Fruit fly (Drosophila melanogaster) whole organism, embryonic: ENCODE results near the gene plx.

Experiments
- ATbp ChIP-seq: fragments of 200-800 bp; sonication (Bioruptor generic); optimal IDR thresholded peaks from 2 replicates; lab custom pipeline; 2017; ENCODE audit warnings: missing biosample characterization, mild to moderate bottlenecking, missing genetic modification characterization, missing genetic modification reagents
- Asciz ChIP-seq: fragments of 200-800 bp; sonication (Bioruptor generic); optimal IDR thresholded peaks from 2 replicates; lab custom pipeline; 2017; ENCODE audit warnings: missing biosample characterization, mild to moderate bottlenecking, missing genetic modification characterization, missing genetic modification reagents
- Awh ChIP-seq: fragments of 200-800 bp; sonication (Bioruptor generic); IDR thresholded peaks from 2 replicates; pipeline ENCODE4, ENCODE4 v1.3.6; 2022; ENCODE audit warnings: missing biosample characterization, missing genetic modification characterization
- Blimp-1 ChIP-seq: fragments of 200-800 bp; sonication (Bioruptor generic); optimal IDR thresholded peaks from 3 replicates; lab custom pipeline; 2018; ENCODE audit warnings: missing biosample characterization, missing genetic modification characterization, mild to moderate bottlenecking, moderate library complexity, missing genetic modification reagents
- CG10979 ChIP-seq: fragments of 200-800 bp; sonication (Bioruptor generic); optimal IDR thresholded peaks from 2 replicates; lab custom pipeline; 2018; ENCODE audit warnings: missing biosample characterization, mild to moderate bottlenecking, missing genetic modification characterization, moderate library complexity
- CG11504 ChIP-seq: fragments of 200-800 bp; sonication (Bioruptor generic); optimal IDR thresholded peaks from 3 replicates; lab custom pipeline; 2019; ENCODE audit warnings: missing biosample characterization, mild to moderate bottlenecking, missing genetic modification characterization, moderate library complexity
- CG11695 ChIP-seq: fragments of 200-800 bp; sonication (Bioruptor generic); IDR thresholded peaks from 3 replicates; pipeline ENCODE4 v1.3.6; 2022; ENCODE audit warnings: missing biosample characterization, missing genetic modification characterization
- CG11723 ChIP-seq: fragments of 200-800 bp; sonication (Bioruptor generic); optimal IDR thresholded peaks from 2 replicates; lab custom pipeline; 2017; ENCODE audit warnings: missing biosample characterization, mild to moderate bottlenecking, missing genetic modification characterization
- CG13894 ChIP-seq: fragments of 200-800 bp; sonication (Bioruptor generic); optimal IDR thresholded peaks from 3 replicates; lab custom pipeline; 2018; ENCODE audit warnings: missing biosample characterization, mild to moderate bottlenecking, missing genetic modification characterization, moderate library complexity
- CG1529 ChIP-seq: fragments of 200-800 bp; sonication (Bioruptor generic); optimal IDR thresholded peaks from 3 replicates; lab custom pipeline; 2018; ENCODE audit warnings: missing biosample characterization, missing genetic modification characterization
- CG1603 ChIP-seq: fragments of 200-800 bp; sonication (Bioruptor generic); optimal IDR thresholded peaks from 2 replicates; lab custom pipeline; 2019; ENCODE audit warnings: missing biosample characterization, mild to moderate bottlenecking, missing genetic modification characterization, moderate library complexity
- CG18011 ChIP-seq: fragments of 200-800 bp; sonication (Bioruptor generic); optimal IDR thresholded peaks from 2 replicates; lab custom pipeline; 2017; ENCODE audit warnings: missing biosample characterization, missing genetic modification characterization, mild to moderate bottlenecking, moderate library complexity, missing genotype
- CG18599 ChIP-seq: fragments of 200-800 bp; sonication (Bioruptor generic); optimal IDR thresholded peaks from 3 replicates; lab custom pipeline; 2017; ENCODE audit warnings: missing biosample characterization, missing genetic modification characterization, mild to moderate bottlenecking, moderate library complexity, missing genetic modification reagents
- CG2712 ChIP-seq: fragments of 200-800 bp; optimal IDR thresholded peaks from 3 replicates; lab custom pipeline; 2019; ENCODE audit warnings: missing biosample characterization, mild to moderate bottlenecking, missing genetic modification characterization, moderate library complexity
- CG43689 ChIP-seq: fragments of 200-800 bp; sonication (Bioruptor generic); IDR thresholded peaks from 2 replicates; pipeline ENCODE4 v1.3.6; 2022; ENCODE audit warnings: missing biosample characterization, missing genetic modification characterization
- CG4424 ChIP-seq: fragments of 200-800 bp; sonication (Bioruptor generic); optimal IDR thresholded peaks from 3 replicates; lab custom pipeline; 2016; ENCODE audit warnings: missing biosample characterization, missing genetic modification characterization
- CG7556 ChIP-seq: fragments of 200-800 bp; sonication (Bioruptor generic); optimal IDR thresholded peaks from 2 replicates; lab custom pipeline; 2017; ENCODE audit warnings: missing biosample characterization, mild to moderate bottlenecking, missing genetic modification characterization
- CG8388 ChIP-seq: fragments of 200-800 bp; sonication (Bioruptor generic); optimal IDR thresholded peaks from 2 replicates; lab custom pipeline; 2019; ENCODE audit warnings: missing biosample characterization, mild to moderate bottlenecking, missing genetic modification characterization, moderate library complexity
- D19B ChIP-seq: fragments of 200-800 bp; sonication (Bioruptor generic); optimal IDR thresholded peaks from 2 replicates; lab custom pipeline; 2017; ENCODE audit warnings: missing biosample characterization, mild to moderate bottlenecking, missing genetic modification characterization
- Dbx ChIP-seq: fragments of 200-800 bp; sonication (Bioruptor generic); IDR thresholded peaks from 3 replicates; pipeline ENCODE4 v1.3.6; 2022; ENCODE audit warnings: missing biosample characterization, missing genetic modification characterization
- Deaf1 ChIP-seq: fragments of 200-800 bp; optimal IDR thresholded peaks from 3 replicates; lab custom pipeline; 2019; ENCODE audit warnings: missing biosample characterization, mild to moderate bottlenecking, missing genetic modification characterization, moderate library complexity
- Drgx ChIP-seq: fragments of 200-800 bp; sonication (Bioruptor generic); IDR thresholded peaks from 2 replicates; pipeline ENCODE4 v1.3.6; 2022; ENCODE audit warnings: missing biosample characterization, missing genetic modification characterization
- Hey ChIP-seq: fragments of 200-800 bp; sonication (Bioruptor generic); optimal IDR thresholded peaks from 3 replicates; lab custom pipeline; 2018; ENCODE audit warnings: missing biosample characterization, mild to moderate bottlenecking, missing genetic modification characterization
- Hr39 ChIP-seq: fragments of >200 bp; optimal IDR thresholded peaks from 2 replicates; lab custom pipeline; 2017
- Hr51 ChIP-seq, 2 experiments: fragments of 200-800 bp; sonication (Bioruptor generic); optimal IDR thresholded peaks; 2 replicates in 1 of 2; 3 replicates in 1 of 2; lab custom pipeline; 2016 to 2018; ENCODE audit warnings: missing biosample characterization in 2 of 2, missing genetic modification characterization in 2 of 2, mild to moderate bottlenecking in 1 of 2, moderate library complexity in 1 of 2
- Jarid2 ChIP-seq: fragments of 200-800 bp; sonication (Bioruptor generic); optimal IDR thresholded peaks from 3 replicates; lab custom pipeline; 2017; ENCODE audit warnings: mild to moderate bottlenecking, missing biosample characterization, missing genetic modification reagents, missing genetic modification characterization
- MBD-R2 ChIP-seq: fragments of 200-800 bp; sonication (Bioruptor generic); IDR thresholded peaks from 2 replicates; pipeline ENCODE4 v1.3.6; 2022; ENCODE audit warnings: missing biosample characterization, missing genetic modification characterization
- Med ChIP-seq: fragments of 200-800 bp; sonication (Bioruptor generic); peaks from one replicate; lab custom pipeline; 2016; ENCODE audit warnings: missing biosample characterization, missing genetic modification characterization, mild to moderate bottlenecking, inconsistent platforms, moderate library complexity
- NfI ChIP-seq: fragments of 200-800 bp; sonication (Bioruptor generic); optimal IDR thresholded peaks from 3 replicates; lab custom pipeline; 2018; ENCODE audit warnings: missing biosample characterization, mild to moderate bottlenecking, missing genetic modification characterization, moderate library complexity
- Sox100B ChIP-seq: fragments of 200-800 bp; sonication (Bioruptor generic); optimal IDR thresholded peaks from 3 replicates; lab custom pipeline; 2018; ENCODE audit warnings: missing biosample characterization, mild to moderate bottlenecking, missing genetic modification characterization
- Xrp1 ChIP-seq: fragments of 200-800 bp; sonication (Bioruptor generic); IDR thresholded peaks from 2 replicates; pipeline ENCODE4 v1.3.6; 2022; ENCODE audit warnings: missing biosample characterization, missing genetic modification characterization
- abd-A ChIP-seq: fragments of 200-800 bp; sonication (Bioruptor generic); optimal IDR thresholded peaks from 3 replicates; lab custom pipeline; 2019; ENCODE audit warnings: missing biosample characterization, mild to moderate bottlenecking, missing genetic modification characterization, moderate library complexity
- ap ChIP-seq: fragments of 200-800 bp; sonication (Bioruptor generic); IDR thresholded peaks from 2 replicates; pipeline ENCODE4 v1.3.6; 2022; ENCODE audit warnings: missing biosample characterization, missing genetic modification characterization
- bsh ChIP-seq, 2 experiments: fragments of 200-800 bp; sonication (Bioruptor generic); optimal IDR thresholded peaks; 2 replicates each; lab custom pipeline; 2017 to 2018; ENCODE audit warnings: mild to moderate bottlenecking in 2 of 2, missing biosample characterization in 2 of 2, missing genetic modification characterization in 2 of 2, moderate library complexity in 1 of 2
- cg ChIP-seq: fragments of 200-800 bp; sonication (Bioruptor generic); optimal IDR thresholded peaks from 3 replicates; lab custom pipeline; 2019; ENCODE audit warnings: missing biosample characterization, mild to moderate bottlenecking, missing genetic modification characterization, moderate library complexity
- ci ChIP-seq: fragments of 200-800 bp; sonication (Bioruptor generic); IDR thresholded peaks from 3 replicates; pipeline ENCODE4 v1.3.6; 2022; ENCODE audit warnings: missing biosample characterization, missing genetic modification characterization
- disco-r ChIP-seq: fragments of 200-800 bp; sonication (Bioruptor generic); optimal IDR thresholded peaks from 2 replicates; lab custom pipeline; 2016; ENCODE audit warnings: missing biosample characterization, missing genetic modification characterization
- exex ChIP-seq: fragments of 200-800 bp; sonication (Bioruptor generic); optimal IDR thresholded peaks from 4 replicates; lab custom pipeline; 2018; ENCODE audit warnings: missing biosample characterization, mild to moderate bottlenecking, missing genetic modification characterization, moderate library complexity
- ftz-f1 ChIP-seq: fragments of 200-800 bp; sonication (Bioruptor generic); optimal IDR thresholded peaks from 2 replicates; lab custom pipeline; 2016; ENCODE audit warnings: missing biosample characterization, missing genetic modification characterization
- hth ChIP-seq: fragments of >200 bp; optimal IDR thresholded peaks from 2 replicates; lab custom pipeline; 2017; ENCODE audit warnings: inconsistent platforms
- onecut ChIP-seq: fragments of 200-800 bp; sonication (Bioruptor generic); IDR thresholded peaks from 2 replicates; pipeline ENCODE4 v1.3.6; 2022; ENCODE audit warnings: missing biosample characterization, missing genetic modification characterization
- pnt ChIP-seq: fragments of 200-800 bp; sonication (Bioruptor generic); optimal IDR thresholded peaks from 3 replicates; lab custom pipeline; 2016; ENCODE audit warnings: missing biosample characterization, missing genetic modification characterization
- prd ChIP-seq, 3 experiments: fragments of >200 bp in 2 of 3; fragments of 200-800 bp in 1 of 3; sonication (Bioruptor generic) in 1 of 3; optimal IDR thresholded peaks in 2 of 3; IDR thresholded peaks in 1 of 3; 2 replicates in 2 of 3; 3 replicates in 1 of 3; pipeline versions ENCODE4 v1.3.6 to Lab custom; 2017 to 2022; ENCODE audit warnings: missing biosample characterization in 1 of 3, missing genetic modification characterization in 1 of 3
- ranshi ChIP-seq: fragments of 200-800 bp; sonication (Bioruptor generic); IDR thresholded peaks from 2 replicates; pipeline ENCODE4 v1.3.6; 2022; ENCODE audit warnings: missing biosample characterization, missing genetic modification characterization
- row ChIP-seq: fragments of 200-800 bp; sonication (Bioruptor generic); IDR thresholded peaks from 3 replicates; pipeline ENCODE4 v1.3.6; 2022; ENCODE audit warnings: missing biosample characterization, missing genetic modification characterization
- sqz ChIP-seq: fragments of 200-800 bp; sonication (Bioruptor generic); optimal IDR thresholded peaks from 3 replicates; lab custom pipeline; 2018; ENCODE audit warnings: missing biosample characterization, mild to moderate bottlenecking, missing genetic modification characterization
- ssp ChIP-seq: fragments of 200-800 bp; sonication (Bioruptor generic); IDR thresholded peaks from 2 replicates; pipeline ENCODE4 v1.3.6; 2022; ENCODE audit warnings: missing biosample characterization, missing genetic modification characterization
- vnd ChIP-seq: fragments of 200-800 bp; sonication (Bioruptor generic); IDR thresholded peaks from 3 replicates; pipeline ENCODE4 v1.3.6; 2022; ENCODE audit warnings: missing biosample characterization, missing genetic modification characterization; ENCODE audit not compliant: partially characterized antibody

plx gene

dm6 chr3R:5691042-5691441, 5.4 kb downstream of the plx start:
- TF ChIP-seq cg (GFP tag; lab: Kevin White, UChicago) (no peak), Med (peak; percentile 45), CG18011 (GFP tag; lab: Kevin White, UChicago) (no peak), MBD-R2 (GFP tag; lab: Robert Waterston, UW) (peak; percentile 27; the same call in 1 of the 2 replicates), sqz (no peak), CG1529 (GFP tag; lab: Kevin White, UChicago) (no peak), abd-A (tag; lab: Kevin White, UChicago) (peak; percentile 42), Deaf1 (peak; percentile 9), ap (GFP tag; lab: Robert Waterston, UW) (no peak), CG4424 (GFP tag; lab: Kevin White, UChicago) (no peak), vnd (GFP tag; lab: Robert Waterston, UW) (no peak), CG18599 (GFP tag; lab: Kevin White, UChicago) (peak; percentile 11), Jarid2 (GFP tag; lab: Kevin White, UChicago) (no peak), onecut (GFP tag; lab: Robert Waterston, UW) (peak; percentile 94), Hey (tag; lab: Kevin White, UChicago) (peak; percentile 22), CG13894 (tag; lab: Kevin White, UChicago) (peak; percentile 15)

DNA sequence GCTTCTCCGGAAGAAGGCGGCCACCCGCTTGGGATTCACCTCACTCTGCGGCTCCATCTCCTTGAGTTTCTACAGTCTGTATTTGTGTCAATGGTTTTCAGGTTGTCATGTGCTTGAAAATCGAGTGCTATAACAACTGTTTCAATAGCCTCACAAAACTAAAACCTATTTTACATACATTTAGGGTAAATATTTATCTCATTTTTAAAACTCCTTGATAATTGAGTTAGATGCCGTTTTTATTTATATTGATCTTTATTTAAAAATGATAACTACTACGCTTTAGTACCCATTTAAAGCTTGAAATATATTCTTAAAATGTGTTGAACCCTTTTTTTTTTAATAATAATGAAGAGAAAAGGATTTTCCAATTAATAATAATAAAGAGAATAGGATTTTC, 7.5 kb downstream of the plx start, which contains the start of gene CG2104:
CG2104 (minus strand) TSS at position 101 of the 400 bp plus-strand sequence.
- TF ChIP-seq CG1529 (GFP tag; lab: Kevin White, UChicago) = no peak
- TF ChIP-seq D19B (GFP tag; lab: Kevin White, UChicago) = no peak
- no peak for TF ChIP-seq disco-r
- no peak for TF ChIP-seq pnt
- TF ChIP-seq NfI = no peak
- no peak for TF ChIP-seq row (GFP tag; lab: Robert Waterston, UW)
- no peak for TF ChIP-seq CG43689
- TF ChIP-seq Dbx (GFP tag; lab: Robert Waterston, UW) = no peak
- TF ChIP-seq Hr51 (GFP tag; optimal IDR thresholded peaks at IDR 0.05; lab: Kevin White, UChicago) = no peak
- no peak for TF ChIP-seq prd (optimal IDR thresholded peaks at IDR 0.05; lab: Kevin White, UChicago)
- TF ChIP-seq prd (GFP tag; IDR thresholded peaks at IDR 0.05; lab: Robert Waterston, UW) = no peak
- no peak for TF ChIP-seq Awh (GFP tag; lab: Robert Waterston, UW)
- no peak for TF ChIP-seq Sox100B (GFP tag; lab: Kevin White, UChicago)
- TF ChIP-seq CG7556 = no peak
- no peak for TF ChIP-seq CG11695 (GFP tag; lab: Robert Waterston, UW)
- TF ChIP-seq ftz-f1 (GFP tag; lab: Kevin White, UChicago) = no peak
- no peak for TF ChIP-seq ssp

DNA sequence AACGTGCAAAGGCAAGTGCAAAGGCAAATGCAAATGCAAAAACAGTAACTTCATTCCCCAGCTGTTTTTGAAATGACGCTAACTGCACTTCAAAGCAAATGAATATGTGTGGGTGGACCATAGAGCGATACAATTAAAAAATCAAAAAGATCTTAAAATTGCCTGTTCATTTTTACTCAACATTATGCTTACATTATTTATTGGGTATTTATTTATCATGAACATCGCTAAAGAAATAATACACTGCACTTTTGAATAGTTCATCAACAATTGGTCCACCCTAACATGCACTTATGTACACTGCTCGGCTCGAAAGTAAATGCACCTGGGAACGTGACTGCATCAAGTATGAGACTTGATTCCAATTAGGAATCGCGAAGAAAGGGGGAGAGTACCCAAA, 8.8 kb downstream of the plx start:
- TF ChIP-seq exex (tag; lab: Kevin White, UChicago) (no peak), Xrp1 (GFP tag; lab: Robert Waterston, UW) (0 out of 2 replicates have a peak, but pooled peaks have one; percentile 28), Asciz (GFP tag; lab: Kevin White, UChicago) (peak; percentile 12), CG8388 (GFP tag; lab: Kevin White, UChicago) (peak; percentile 12), hth (lab: Kevin White, UChicago) (no peak), ranshi (GFP tag; lab: Robert Waterston, UW) (0 out of 2 replicates have a peak, but pooled peaks have one; percentile 12), CG2712 (tag; lab: Kevin White, UChicago) (peak; percentile 27), Blimp-1 (GFP tag; lab: Kevin White, UChicago) (peak; percentile 49), CG11504 (tag; lab: Kevin White, UChicago) (peak; percentile 28), ci (GFP tag; lab: Robert Waterston, UW) (peak; percentile 58; the same call in 1 of the 3 replicates), bsh (GFP tag; optimal IDR thresholded peaks at IDR 0.05; lab: Kevin White, UChicago) (peak in 1 of 2 experiments; percentile 10), CG1603 (tag; lab: Kevin White, UChicago) (peak; percentile 52), Awh (GFP tag; lab: Robert Waterston, UW) (0 out of 2 replicates have a peak, but pooled peaks have one; percentile 9), Hr39 (no peak), Drgx (GFP tag; lab: Robert Waterston, UW) (peak; percentile 83), Hr51 (GFP tag; optimal IDR thresholded peaks at IDR 0.05; lab: Kevin White, UChicago) (peak in 1 of 2 experiments; percentile 9), ATbp (GFP tag; lab: Kevin White, UChicago) (peak; percentile 5), CG11723 (GFP tag; lab: Kevin White, UChicago) (no peak), CG10979 (peak; percentile 2)
